Fruit fly (Drosophila melanogaster) whole organism, embryonic: Measurements from ENCODE around the gene CG43999.

Experiments used
- Ada2b ChIP-seq: fragments of 200-800 bp; sonication (Bioruptor generic); IDR thresholded peaks from 2 replicates; pipeline ENCODE4 v1.3.6; 2022; ENCODE audit warnings: missing biosample characterization, missing genetic modification characterization
- Atf3 ChIP-seq: fragments of 200-800 bp; sonication (Bioruptor generic); optimal IDR thresholded peaks from 3 replicates; lab custom pipeline; 2016; ENCODE audit warnings: missing biosample characterization, missing genetic modification characterization
- CG11695 ChIP-seq: fragments of 200-800 bp; sonication (Bioruptor generic); IDR thresholded peaks from 3 replicates; pipeline ENCODE4 v1.3.6; 2022; ENCODE audit warnings: missing biosample characterization, missing genetic modification characterization
- CG12659 ChIP-seq: fragments of 200-800 bp; sonication (Bioruptor generic); optimal IDR thresholded peaks from 3 replicates; lab custom pipeline; 2017; ENCODE audit warnings: mild to moderate bottlenecking, missing biosample characterization, missing genetic modification reagents, missing genetic modification characterization
- CG14710 ChIP-seq: fragments of 200-800 bp; sonication (Bioruptor generic); optimal IDR thresholded peaks from 3 replicates; lab custom pipeline; 2019; ENCODE audit warnings: missing biosample characterization, mild to moderate bottlenecking, missing genetic modification characterization, moderate library complexity
- CG1602 ChIP-seq: fragments of 200-800 bp; sonication (Bioruptor generic); optimal IDR thresholded peaks from 3 replicates; lab custom pipeline; 2016; ENCODE audit warnings: missing biosample characterization, missing genetic modification characterization
- CG17359 ChIP-seq: fragments of 200-800 bp; sonication (Bioruptor generic); optimal IDR thresholded peaks from 3 replicates; lab custom pipeline; 2018; ENCODE audit warnings: missing biosample characterization, mild to moderate bottlenecking, missing genetic modification characterization, moderate library complexity
- CG1792 ChIP-seq: fragments of 200-800 bp; sonication (Bioruptor generic); optimal IDR thresholded peaks from 2 replicates; lab custom pipeline; 2016; ENCODE audit warnings: missing biosample characterization, missing genetic modification characterization
- CG2889 ChIP-seq: fragments of 200-800 bp; sonication (Bioruptor generic); IDR thresholded peaks from 3 replicates; pipeline ENCODE4 v1.3.6; 2022; ENCODE audit warnings: missing biosample characterization, missing genetic modification characterization
- CG4820 ChIP-seq: fragments of 200-800 bp; sonication (Bioruptor generic); optimal IDR thresholded peaks from 3 replicates; lab custom pipeline; 2016; ENCODE audit warnings: missing biosample characterization, missing genetic modification characterization
- CG6683 ChIP-seq: fragments of 200-800 bp; sonication (Bioruptor generic); optimal IDR thresholded peaks from 2 replicates; lab custom pipeline; 2017; ENCODE audit warnings: missing biosample characterization, mild to moderate bottlenecking, missing genetic modification characterization, missing genetic modification reagents
- CG6813 ChIP-seq: fragments of 200-800 bp; sonication (Bioruptor generic); optimal IDR thresholded peaks from 2 replicates; lab custom pipeline; 2017; ENCODE audit warnings: missing biosample characterization, missing genetic modification characterization, mild to moderate bottlenecking, moderate library complexity, missing genetic modification reagents
- CG8089 ChIP-seq: fragments of 200-800 bp; sonication (Bioruptor generic); optimal IDR thresholded peaks from 3 replicates; lab custom pipeline; 2016; ENCODE audit warnings: missing biosample characterization, missing genetic modification characterization
- CG8388 ChIP-seq: fragments of 200-800 bp; sonication (Bioruptor generic); optimal IDR thresholded peaks from 2 replicates; lab custom pipeline; 2019; ENCODE audit warnings: missing biosample characterization, mild to moderate bottlenecking, missing genetic modification characterization, moderate library complexity
- D ChIP-seq, 2 experiments: fragments of 200-800 bp in 1 of 2; fragments of >200 bp in 1 of 2; sonication (Bioruptor generic) in 1 of 2; optimal IDR thresholded peaks; 2 replicates in 1 of 2; 3 replicates in 1 of 2; lab custom pipeline; 2017; ENCODE audit warnings: mild to moderate bottlenecking in 1 of 2, missing biosample characterization in 1 of 2, missing genetic modification characterization in 1 of 2, missing genetic modification reagents in 1 of 2
- Ets65A ChIP-seq: fragments of 200-800 bp; sonication (Bioruptor generic); peaks from one replicate; lab custom pipeline; 2016; ENCODE audit warnings: missing biosample characterization, missing genetic modification characterization
- Hr3 ChIP-seq: fragments of 200-800 bp; sonication (Bioruptor generic); optimal IDR thresholded peaks from 3 replicates; lab custom pipeline; 2016; ENCODE audit warnings: missing biosample characterization, missing genetic modification characterization
- MESR4 ChIP-seq: fragments of 200-800 bp; sonication (Bioruptor generic); optimal IDR thresholded peaks from 2 replicates; lab custom pipeline; 2018; ENCODE audit warnings: missing biosample characterization, mild to moderate bottlenecking, missing genetic modification characterization, moderate library complexity
- Mes4 ChIP-seq: fragments of 200-800 bp; sonication (Bioruptor generic); optimal IDR thresholded peaks from 2 replicates; lab custom pipeline; 2016; ENCODE audit warnings: missing biosample characterization, missing genetic modification characterization
- Rfx ChIP-seq: fragments of 200-800 bp; sonication (Bioruptor generic); IDR thresholded peaks from 2 replicates; pipeline ENCODE4 v1.3.6; 2022; ENCODE audit warnings: missing biosample characterization, missing genetic modification characterization
- Rx ChIP-seq: fragments of 200-800 bp; sonication (Bioruptor generic); IDR thresholded peaks from 2 replicates; pipeline ENCODE4 v1.3.6; 2022; ENCODE audit warnings: missing biosample characterization, missing genetic modification characterization
- Sox102F ChIP-seq: fragments of 200-800 bp; sonication (Bioruptor generic); optimal IDR thresholded peaks from 2 replicates; lab custom pipeline; 2018; ENCODE audit warnings: missing biosample characterization, mild to moderate bottlenecking, missing genetic modification characterization, moderate library complexity
- Xbp1 ChIP-seq: fragments of 200-800 bp; sonication (Bioruptor generic); optimal IDR thresholded peaks from 3 replicates; lab custom pipeline; 2016; ENCODE audit warnings: missing biosample characterization, mild to moderate bottlenecking, missing genetic modification characterization
- bsh ChIP-seq, 2 experiments: fragments of 200-800 bp; sonication (Bioruptor generic); optimal IDR thresholded peaks; 2 replicates each; lab custom pipeline; 2017 to 2018; ENCODE audit warnings: mild to moderate bottlenecking in 2 of 2, missing biosample characterization in 2 of 2, missing genetic modification characterization in 2 of 2, moderate library complexity in 1 of 2
- btn ChIP-seq: fragments of 200-800 bp; sonication (Bioruptor generic); optimal IDR thresholded peaks from 2 replicates; lab custom pipeline; 2016; ENCODE audit warnings: missing biosample characterization, missing genetic modification characterization
- cas ChIP-seq: fragments of 200-800 bp; sonication (Bioruptor generic); IDR thresholded peaks from 2 replicates; pipeline ENCODE4 v1.3.6; 2022; ENCODE audit warnings: missing biosample characterization, missing genetic modification characterization
- danr ChIP-seq: fragments of 200-800 bp; sonication (Bioruptor generic); IDR thresholded peaks from 2 replicates; pipeline ENCODE4 v1.3.6; 2022; ENCODE audit warnings: missing biosample characterization, missing genetic modification characterization
- dmrt99B ChIP-seq: fragments of 200-800 bp; sonication (Bioruptor generic); optimal IDR thresholded peaks from 2 replicates; lab custom pipeline; 2018; ENCODE audit warnings: missing biosample characterization, mild to moderate bottlenecking, missing genetic modification characterization, moderate library complexity
- ewg ChIP-seq: fragments of 200-800 bp; sonication (Bioruptor generic); optimal IDR thresholded peaks from 3 replicates; lab custom pipeline; 2017; ENCODE audit warnings: mild to moderate bottlenecking, missing biosample characterization, missing genetic modification reagents, missing genetic modification characterization
- gce ChIP-seq: fragments of 200-800 bp; sonication (Bioruptor generic); IDR thresholded peaks from 3 replicates; pipeline ENCODE4 v1.3.6; 2022; ENCODE audit warnings: missing biosample characterization, missing genetic modification characterization
- gcm ChIP-seq: fragments of 200-800 bp; sonication (Bioruptor generic); optimal IDR thresholded peaks from 2 replicates; lab custom pipeline; 2019; ENCODE audit warnings: missing biosample characterization, mild to moderate bottlenecking, missing genetic modification characterization, moderate library complexity
- gem ChIP-seq: fragments of 200-800 bp; sonication (Bioruptor generic); optimal IDR thresholded peaks from 2 replicates; lab custom pipeline; 2019; ENCODE audit warnings: missing biosample characterization, mild to moderate bottlenecking, missing genetic modification characterization, moderate library complexity
- gsb ChIP-seq: fragments of 200-800 bp; sonication (Bioruptor generic); IDR thresholded peaks from 2 replicates; pipeline ENCODE4 v1.3.6; 2022; ENCODE audit warnings: missing biosample characterization, missing genetic modification characterization
- jing ChIP-seq: fragments of 200-800 bp; sonication (Bioruptor generic); optimal IDR thresholded peaks from 2 replicates; lab custom pipeline; 2018; ENCODE audit warnings: missing biosample characterization, mild to moderate bottlenecking, missing genetic modification characterization
- kah ChIP-seq: fragments of 200-800 bp; sonication (Bioruptor generic); optimal IDR thresholded peaks from 2 replicates; lab custom pipeline; 2018; ENCODE audit warnings: missing biosample characterization, mild to moderate bottlenecking, missing genetic modification characterization
- lmd ChIP-seq: fragments of 200-800 bp; sonication (Bioruptor generic); IDR thresholded peaks from 2 replicates; pipeline ENCODE4 v1.3.6; 2022; ENCODE audit warnings: missing biosample characterization, missing genetic modification characterization
- lola ChIP-seq, 3 experiments: fragments of >200 bp in 2 of 3; fragments of 200-800 bp in 1 of 3; sonication (Bioruptor generic) in 1 of 3; optimal IDR thresholded peaks; 2 replicates each; lab custom pipeline; 2017 to 2019; ENCODE audit warnings: missing biosample characterization in 3 of 3, missing genetic modification characterization in 3 of 3, mild to moderate bottlenecking in 1 of 3, moderate library complexity in 1 of 3
- maf-S ChIP-seq: fragments of 200-800 bp; sonication (Bioruptor generic); optimal IDR thresholded peaks from 2 replicates; lab custom pipeline; 2016; ENCODE audit warnings: missing biosample characterization, missing genetic modification characterization
- org-1 ChIP-seq: fragments of 200-800 bp; sonication (Bioruptor generic); optimal IDR thresholded peaks from 2 replicates; lab custom pipeline; 2017; ENCODE audit warnings: missing biosample characterization, missing genetic modification characterization
- prd ChIP-seq, 3 experiments: fragments of >200 bp in 2 of 3; fragments of 200-800 bp in 1 of 3; sonication (Bioruptor generic) in 1 of 3; optimal IDR thresholded peaks in 2 of 3; IDR thresholded peaks in 1 of 3; 2 replicates in 2 of 3; 3 replicates in 1 of 3; pipeline versions ENCODE4 v1.3.6 to Lab custom; 2017 to 2022; ENCODE audit warnings: missing biosample characterization in 1 of 3, missing genetic modification characterization in 1 of 3
- sens ChIP-seq: fragments of 200-800 bp; sonication (Bioruptor generic); peaks from one replicate; lab custom pipeline; 2016; ENCODE audit warnings: missing biosample characterization, missing genetic modification characterization
- shn ChIP-seq: fragments of 200-800 bp; sonication (Bioruptor generic); optimal IDR thresholded peaks from 3 replicates; lab custom pipeline; 2016; ENCODE audit warnings: missing biosample characterization, missing genetic modification characterization
- tap ChIP-seq: fragments of 200-800 bp; optimal IDR thresholded peaks from 3 replicates; lab custom pipeline; 2019; ENCODE audit warnings: missing biosample characterization, mild to moderate bottlenecking, missing genetic modification characterization, moderate library complexity
- tll ChIP-seq, 2 experiments: fragments of 200-800 bp in 1 of 2; fragments of >200 bp in 1 of 2; sonication (Bioruptor generic) in 1 of 2; optimal IDR thresholded peaks; 2 replicates each; lab custom pipeline; 2017 to 2019; ENCODE audit warnings: missing biosample characterization in 2 of 2, missing genetic modification characterization in 2 of 2, mild to moderate bottlenecking in 1 of 2, moderate library complexity in 1 of 2
- tx ChIP-seq: fragments of 200-800 bp; sonication (Bioruptor generic); optimal IDR thresholded peaks from 2 replicates; lab custom pipeline; 2016; ENCODE audit warnings: missing biosample characterization, missing genetic modification characterization
- wdn ChIP-seq: fragments of 200-800 bp; sonication (Bioruptor generic); IDR thresholded peaks from 2 replicates; pipeline ENCODE4 v1.3.6; 2022; ENCODE audit warnings: missing biosample characterization, missing genetic modification characterization
- zfh1 ChIP-seq: fragments of 200-800 bp; sonication (Bioruptor generic); IDR thresholded peaks from 3 replicates; pipeline ENCODE4 v1.3.6; 2022; ENCODE audit warnings: missing biosample characterization, missing genetic modification characterization

CG43999 gene

dm6 chr3R:23888273-23889220 is 40.3 kb downstream of the CG43999 start (continued):
- TF ChIP-seq Xbp1 (peak; percentile 33), CG1792 (no peak), prd (optimal IDR thresholded peaks at IDR 0.05; lab: Kevin White, UChicago) (no peak), prd (GFP tag; IDR thresholded peaks at IDR 0.05; lab: Robert Waterston, UW) (0 out of 3 replicates have a peak, but pooled peaks have one; percentile 23), lola (GFP tag; optimal IDR thresholded peaks at IDR 0.05; lab: Kevin White, UChicago) (peak in 1 of 3 experiments; percentile 11), Ada2b (GFP tag; lab: Robert Waterston, UW) (peak; percentile 40), Mes4 (GFP tag; lab: Kevin White, UChicago) (no peak), CG8388 (GFP tag; lab: Kevin White, UChicago) (peak; percentile 3), Sox102F (GFP tag; lab: Kevin White, UChicago) (peak; percentile 25), CG14710 (tag; lab: Kevin White, UChicago) (no peak), CG17359 (tag; lab: Kevin White, UChicago) (peak; percentile 23), CG8089 (no peak), tx (GFP tag; lab: Kevin White, UChicago) (no peak), Atf3 (GFP tag; lab: Kevin White, UChicago) (no peak), CG12659 (GFP tag; lab: Kevin White, UChicago) (no peak), wdn (GFP tag; lab: Robert Waterston, UW) (no peak), jing (GFP tag; lab: Kevin White, UChicago) (peak; percentile 17), tll (GFP tag; optimal IDR thresholded peaks at IDR 0.05; lab: Kevin White, UChicago) (no peak), Hr3 (GFP tag; lab: Kevin White, UChicago) (peak; percentile 10), MESR4 (GFP tag; lab: Kevin White, UChicago) (no peak), shn (GFP tag; lab: Kevin White, UChicago) (no peak), ewg (no peak), dmrt99B (tag; lab: Kevin White, UChicago) (peak; percentile 49), CG1602 (GFP tag; lab: Kevin White, UChicago) (peak; percentile 8), gcm (GFP tag; lab: Kevin White, UChicago) (peak; percentile 13), CG6813 (GFP tag; lab: Kevin White, UChicago) (no peak), tap (tag; lab: Kevin White, UChicago) (peak; percentile 33), sens (GFP tag; lab: Kevin White, UChicago) (peak; percentile 87), CG6683 (GFP tag; lab: Kevin White, UChicago) (no peak)

DNA sequence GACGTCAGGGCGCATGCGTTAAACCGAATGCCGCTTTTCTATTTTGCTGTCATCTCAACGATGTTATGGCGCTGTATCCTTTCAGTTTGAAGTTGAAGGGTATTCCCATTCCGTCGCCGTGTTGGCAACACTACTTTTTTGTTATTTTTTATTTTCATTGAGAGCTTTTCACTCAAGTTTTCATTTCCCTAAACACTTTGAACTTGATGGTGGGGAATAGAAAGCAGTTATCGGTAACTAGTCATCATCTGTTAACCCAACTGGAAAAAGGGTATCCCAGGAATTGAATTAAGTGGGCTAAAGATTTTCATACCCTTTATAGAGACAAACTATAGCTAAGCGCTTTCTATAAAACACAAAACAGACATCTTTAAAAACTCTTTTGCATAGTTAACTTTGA is 41.2 kb downstream of the CG43999 start:
- TF ChIP-seq btn (GFP tag; lab: Kevin White, UChicago) (no peak), CG11695 (GFP tag; lab: Robert Waterston, UW) (0 out of 3 replicates have a peak, but pooled peaks have one; percentile 20), lmd (GFP tag; lab: Robert Waterston, UW) (peak; percentile 28; the same call in 1 of the 2 replicates), gem (tag; lab: Kevin White, UChicago) (peak; percentile 4), ewg (no peak), zfh1 (GFP tag; lab: Robert Waterston, UW) (peak; percentile 29; the same call in 1 of the 3 replicates), bsh (GFP tag; optimal IDR thresholded peaks at IDR 0.05; lab: Kevin White, UChicago) (no peak), kah (GFP tag; lab: Kevin White, UChicago) (no peak), D (optimal IDR thresholded peaks at IDR 0.05; lab: Kevin White, UChicago) (no peak), D (GFP tag; optimal IDR thresholded peaks at IDR 0.05; lab: Kevin White, UChicago) (no peak), CG2889 (GFP tag; lab: Robert Waterston, UW) (no peak), maf-S (GFP tag; lab: Kevin White, UChicago) (no peak), org-1 (GFP tag; lab: Kevin White, UChicago) (no peak), CG4820 (no peak), Rfx (GFP tag; lab: Robert Waterston, UW) (peak; percentile 41; the same call in 1 of the 2 replicates), gsb (GFP tag; lab: Robert Waterston, UW) (no peak), cas (GFP tag; lab: Robert Waterston, UW) (0 out of 2 replicates have a peak, but pooled peaks have one; percentile 5), danr (GFP tag; lab: Robert Waterston, UW) (no peak), gce (GFP tag; lab: Robert Waterston, UW) (no peak), Rx (GFP tag; lab: Robert Waterston, UW) (0 out of 2 replicates have a peak, but pooled peaks have one; percentile 39), Ets65A (GFP tag; lab: Kevin White, UChicago) (peak; percentile 65)
